Fruit fly (Drosophila melanogaster) whole organism, embryonic: ENCODE results near the gene Tre1.

ENCODE experiments used
- Ada2b ChIP-seq: fragments of 200-800 bp; sonication (Bioruptor generic); IDR thresholded peaks from 2 replicates; pipeline ENCODE4 v1.3.6; 2022; ENCODE audit warnings: missing biosample characterization, missing genetic modification characterization
- CG12299 ChIP-seq: fragments of 200-800 bp; sonication (Bioruptor generic); optimal IDR thresholded peaks from 2 replicates; lab custom pipeline; 2018; ENCODE audit warnings: missing biosample characterization, mild to moderate bottlenecking, missing genetic modification characterization
- CG1233 ChIP-seq: fragments of 200-800 bp; sonication (Bioruptor generic); optimal IDR thresholded peaks from 4 replicates; lab custom pipeline; 2018; ENCODE audit warnings: missing biosample characterization, mild to moderate bottlenecking, missing genetic modification characterization
- CG12659 ChIP-seq: fragments of 200-800 bp; sonication (Bioruptor generic); optimal IDR thresholded peaks from 3 replicates; lab custom pipeline; 2017; ENCODE audit warnings: mild to moderate bottlenecking, missing biosample characterization, missing genetic modification reagents, missing genetic modification characterization
- CG14860 ChIP-seq: fragments of 200-800 bp; sonication (Bioruptor generic); IDR thresholded peaks from 3 replicates; pipeline ENCODE4 v1.3.6; 2022; ENCODE audit warnings: missing biosample characterization, missing genetic modification characterization; ENCODE audit not compliant: partially characterized antibody
- CG15011 ChIP-seq: fragments of 200-800 bp; sonication (Bioruptor generic); optimal IDR thresholded peaks from 3 replicates; lab custom pipeline; 2018; ENCODE audit warnings: missing biosample characterization, mild to moderate bottlenecking, missing genetic modification characterization
- CG1602 ChIP-seq: fragments of 200-800 bp; sonication (Bioruptor generic); optimal IDR thresholded peaks from 3 replicates; lab custom pipeline; 2016; ENCODE audit warnings: missing biosample characterization, missing genetic modification characterization
- CG17361 ChIP-seq: fragments of 200-800 bp; sonication (Bioruptor generic); IDR thresholded peaks from 3 replicates; pipeline ENCODE4 v1.3.6; 2022; ENCODE audit warnings: missing biosample characterization, missing genetic modification characterization
- CG2116 ChIP-seq: fragments of 200-800 bp; sonication (Bioruptor generic); optimal IDR thresholded peaks from 3 replicates; lab custom pipeline; 2018; ENCODE audit warnings: missing biosample characterization, mild to moderate bottlenecking, missing genetic modification characterization
- CG2199 ChIP-seq: fragments of 200-800 bp; sonication (Bioruptor generic); IDR thresholded peaks from 3 replicates; pipeline ENCODE4 v1.3.6; 2022; ENCODE audit warnings: missing biosample characterization, missing genetic modification characterization
- CG2889 ChIP-seq: fragments of 200-800 bp; sonication (Bioruptor generic); IDR thresholded peaks from 3 replicates; pipeline ENCODE4 v1.3.6; 2022; ENCODE audit warnings: missing biosample characterization, missing genetic modification characterization
- CG3065 ChIP-seq: fragments of 200-800 bp; sonication (Bioruptor generic); optimal IDR thresholded peaks from 2 replicates; lab custom pipeline; 2016; ENCODE audit warnings: missing biosample characterization, missing genetic modification characterization
- CG3407 ChIP-seq: fragments of 200-800 bp; sonication (Bioruptor generic); optimal IDR thresholded peaks from 2 replicates; lab custom pipeline; 2018; ENCODE audit warnings: missing biosample characterization, mild to moderate bottlenecking, missing genetic modification characterization
- CG3847 ChIP-seq: fragments of 200-800 bp; sonication (Bioruptor generic); IDR thresholded peaks from 2 replicates; pipeline ENCODE4 v1.3.6; 2022; ENCODE audit warnings: missing biosample characterization, missing genetic modification characterization
- CG4820 ChIP-seq: fragments of 200-800 bp; sonication (Bioruptor generic); optimal IDR thresholded peaks from 3 replicates; lab custom pipeline; 2016; ENCODE audit warnings: missing biosample characterization, missing genetic modification characterization
- CG7372 ChIP-seq: fragments of 200-800 bp; sonication (Bioruptor generic); IDR thresholded peaks from 2 replicates; pipeline ENCODE4 v1.3.6; 2022; ENCODE audit warnings: missing biosample characterization, missing genetic modification characterization
- Camta ChIP-seq: fragments of 200-800 bp; sonication (Bioruptor generic); optimal IDR thresholded peaks from 2 replicates; lab custom pipeline; 2016; ENCODE audit warnings: missing biosample characterization, missing genetic modification characterization
- D19B ChIP-seq: fragments of 200-800 bp; sonication (Bioruptor generic); optimal IDR thresholded peaks from 2 replicates; lab custom pipeline; 2017; ENCODE audit warnings: missing biosample characterization, mild to moderate bottlenecking, missing genetic modification characterization
- Dll ChIP-seq: fragments of 200-800 bp; sonication (Bioruptor generic); IDR thresholded peaks from 4 replicates; pipeline ENCODE4 v1.3.6; 2022; ENCODE audit warnings: missing biosample characterization, missing genetic modification characterization; ENCODE audit not compliant: partially characterized antibody
- E2f1 ChIP-seq: fragments of 200-800 bp; sonication (Bioruptor generic); IDR thresholded peaks from 2 replicates; pipeline ENCODE4 v1.3.6; 2022; ENCODE audit warnings: missing biosample characterization, missing genetic modification characterization
- Gsc ChIP-seq: fragments of 200-800 bp; sonication (Bioruptor generic); IDR thresholded peaks from 2 replicates; pipeline ENCODE4 v1.3.6; 2022; ENCODE audit warnings: missing biosample characterization, missing genetic modification characterization
- HLH3B ChIP-seq: fragments of 200-800 bp; sonication (Bioruptor generic); IDR thresholded peaks from 2 replicates; pipeline ENCODE4 v1.3.6; 2022; ENCODE audit warnings: missing biosample characterization, missing genetic modification characterization
- HLHmδ ChIP-seq: fragments of 200-800 bp; sonication (Bioruptor generic); optimal IDR thresholded peaks from 2 replicates; lab custom pipeline; 2018; ENCODE audit warnings: missing biosample characterization, mild to moderate bottlenecking, missing genetic modification characterization, moderate library complexity
- MBD-R2 ChIP-seq: fragments of 200-800 bp; sonication (Bioruptor generic); IDR thresholded peaks from 2 replicates; pipeline ENCODE4 v1.3.6; 2022; ENCODE audit warnings: missing biosample characterization, missing genetic modification characterization
- Mad ChIP-seq: fragments of 200-800 bp; sonication (Bioruptor generic); optimal IDR thresholded peaks from 2 replicates; lab custom pipeline; 2016; ENCODE audit warnings: missing biosample characterization, missing genetic modification characterization
- Optix ChIP-seq: fragments of 200-800 bp; sonication (Bioruptor generic); IDR thresholded peaks from 3 replicates; pipeline ENCODE4 v1.3.6; 2022; ENCODE audit warnings: missing biosample characterization, missing genetic modification characterization
- PHDP ChIP-seq: fragments of 200-800 bp; sonication (Bioruptor generic); optimal IDR thresholded peaks from 3 replicates; lab custom pipeline; 2018; ENCODE audit warnings: missing biosample characterization, mild to moderate bottlenecking, missing genetic modification characterization, moderate library complexity
- Rfx ChIP-seq: fragments of 200-800 bp; sonication (Bioruptor generic); IDR thresholded peaks from 2 replicates; pipeline ENCODE4 v1.3.6; 2022; ENCODE audit warnings: missing biosample characterization, missing genetic modification characterization
- Side ChIP-seq: fragments of 200-800 bp; sonication (Bioruptor generic); optimal IDR thresholded peaks from 2 replicates; lab custom pipeline; 2016; ENCODE audit warnings: missing biosample characterization, missing genetic modification characterization
- Sox100B ChIP-seq: fragments of 200-800 bp; sonication (Bioruptor generic); optimal IDR thresholded peaks from 3 replicates; lab custom pipeline; 2018; ENCODE audit warnings: missing biosample characterization, mild to moderate bottlenecking, missing genetic modification characterization
- Taf1 ChIP-seq: fragments of 200-800 bp; sonication (Bioruptor generic); IDR thresholded peaks from 2 replicates; pipeline ENCODE4 v1.3.6; 2022; ENCODE audit warnings: missing biosample characterization, missing genetic modification characterization
- al ChIP-seq: fragments of 200-800 bp; sonication (Bioruptor generic); IDR thresholded peaks from 2 replicates; pipeline ENCODE4 v1.3.6; 2022; ENCODE audit warnings: missing biosample characterization, missing genetic modification characterization
- ap ChIP-seq: fragments of 200-800 bp; sonication (Bioruptor generic); IDR thresholded peaks from 2 replicates; pipeline ENCODE4 v1.3.6; 2022; ENCODE audit warnings: missing biosample characterization, missing genetic modification characterization
- caup ChIP-seq: fragments of 200-800 bp; sonication (Bioruptor generic); optimal IDR thresholded peaks from 3 replicates; lab custom pipeline; 2017; ENCODE audit warnings: missing biosample characterization, mild to moderate bottlenecking, missing genetic modification characterization, moderate library complexity; ENCODE audit not compliant: severe bottlenecking
- crc ChIP-seq: fragments of 200-800 bp; sonication (Bioruptor generic); optimal IDR thresholded peaks from 2 replicates; lab custom pipeline; 2016; ENCODE audit warnings: missing biosample characterization, missing genetic modification characterization
- eve ChIP-seq, 2 experiments: fragments of >200 bp; optimal IDR thresholded peaks; 2 replicates each; lab custom pipeline; 2017; ENCODE audit warnings: missing biosample characterization in 2 of 2, missing genetic modification characterization in 2 of 2
- eyg ChIP-seq: fragments of 200-800 bp; sonication (Bioruptor generic); optimal IDR thresholded peaks from 3 replicates; lab custom pipeline; 2016; ENCODE audit warnings: missing biosample characterization, missing genetic modification characterization
- gro ChIP-seq: fragments of 200-800 bp; sonication (Bioruptor generic); optimal IDR thresholded peaks from 2 replicates; lab custom pipeline; 2016; ENCODE audit warnings: missing biosample characterization, missing genetic modification characterization
- ind ChIP-seq: fragments of 200-800 bp; sonication (Bioruptor generic); optimal IDR thresholded peaks from 3 replicates; lab custom pipeline; 2016; ENCODE audit warnings: missing biosample characterization, missing genetic modification characterization
- klu ChIP-seq: fragments of 200-800 bp; sonication (Bioruptor generic); IDR thresholded peaks from 2 replicates; pipeline ENCODE4 v1.3.6; 2022; ENCODE audit warnings: missing biosample characterization, missing genetic modification characterization
- knrl ChIP-seq: fragments of 200-800 bp; sonication (Bioruptor generic); IDR thresholded peaks from 3 replicates; pipeline ENCODE4 v1.3.6; 2022; ENCODE audit warnings: missing biosample characterization, missing genetic modification characterization; ENCODE audit not compliant: partially characterized antibody
- lbe ChIP-seq: fragments of 200-800 bp; sonication (Bioruptor generic); optimal IDR thresholded peaks from 2 replicates; lab custom pipeline; 2016; ENCODE audit warnings: missing biosample characterization, mild to moderate bottlenecking, missing genetic modification characterization
- nerfin-1 ChIP-seq: fragments of 200-800 bp; sonication (Bioruptor generic); optimal IDR thresholded peaks from 3 replicates; lab custom pipeline; 2019; ENCODE audit warnings: missing biosample characterization, mild to moderate bottlenecking, missing genetic modification characterization, moderate library complexity
- nom ChIP-seq: fragments of 200-800 bp; sonication (Bioruptor generic); optimal IDR thresholded peaks from 2 replicates; lab custom pipeline; 2017; ENCODE audit warnings: missing biosample characterization, missing genetic modification characterization, mild to moderate bottlenecking, moderate library complexity, missing genetic modification reagents
- phol ChIP-seq: fragments of 200-800 bp; sonication (Bioruptor generic); optimal IDR thresholded peaks from 3 replicates; lab custom pipeline; 2018; ENCODE audit warnings: missing biosample characterization, mild to moderate bottlenecking, missing genetic modification characterization, moderate library complexity
- seq ChIP-seq: fragments of 200-800 bp; sonication (Bioruptor generic); IDR thresholded peaks from 2 replicates; pipeline ENCODE4 v1.3.6; 2022; ENCODE audit warnings: missing biosample characterization, missing genetic modification characterization
- shn ChIP-seq: fragments of 200-800 bp; sonication (Bioruptor generic); optimal IDR thresholded peaks from 3 replicates; lab custom pipeline; 2016; ENCODE audit warnings: missing biosample characterization, missing genetic modification characterization
- slbo ChIP-seq: fragments of 200-800 bp; sonication (Bioruptor generic); IDR thresholded peaks from 2 replicates; pipeline ENCODE4 v1.3.6; 2022; ENCODE audit warnings: missing biosample characterization, missing genetic modification characterization
- tgo ChIP-seq: fragments of 200-800 bp; sonication (Bioruptor generic); IDR thresholded peaks from 3 replicates; pipeline ENCODE4 v1.3.6; 2022; ENCODE audit warnings: missing biosample characterization, missing genetic modification characterization
- vfl ChIP-seq: fragments of 200-800 bp; sonication (Bioruptor generic); optimal IDR thresholded peaks from 2 replicates; lab custom pipeline; 2016; ENCODE audit warnings: missing biosample characterization, missing genetic modification characterization
- vnd ChIP-seq: fragments of 200-800 bp; sonication (Bioruptor generic); IDR thresholded peaks from 3 replicates; pipeline ENCODE4 v1.3.6; 2022; ENCODE audit warnings: missing biosample characterization, missing genetic modification characterization; ENCODE audit not compliant: partially characterized antibody
- vvl ChIP-seq: fragments of 200-800 bp; sonication (Bioruptor generic); IDR thresholded peaks from 2 replicates; pipeline ENCODE4 v1.3.6; 2022; ENCODE audit warnings: missing biosample characterization, missing genetic modification characterization

The Tre1 gene

dm6 chrX:5671537-5672029, 8.2 kb downstream of the Tre1 start, which contains the start of gene Rab18 (continued):
- TF ChIP-seq HLHmδ (GFP tag; lab: Kevin White, UChicago): peak; percentile 14
- peak; percentile 73 for TF ChIP-seq Rfx
- no peak for TF ChIP-seq HLH3B (GFP tag; lab: Robert Waterston, UW)
- no peak for TF ChIP-seq CG2116 (GFP tag; lab: Kevin White, UChicago)
- no peak for TF ChIP-seq CG3407
- peak; percentile 67 for TF ChIP-seq CG3847 (GFP tag; lab: Robert Waterston, UW)
- TF ChIP-seq CG1602 (GFP tag; lab: Kevin White, UChicago): peak; percentile 16
- TF ChIP-seq slbo: peak; percentile 77
- no peak for TF ChIP-seq Camta
- TF ChIP-seq lbe (GFP tag; lab: Kevin White, UChicago): no peak
- TF ChIP-seq Mad: no peak
- TF ChIP-seq phol (tag; lab: Kevin White, UChicago): peak; percentile 34
- no peak for TF ChIP-seq CG1233 (GFP tag; lab: Kevin White, UChicago)
- no peak for TF ChIP-seq CG12659
- TF ChIP-seq CG4820 (GFP tag; lab: Kevin White, UChicago): no peak
- TF ChIP-seq CG17361: peak; percentile 9; the same call in 1 of the 3 replicates
- peak; percentile 36 for TF ChIP-seq ind (GFP tag; lab: Kevin White, UChicago)
- TF ChIP-seq Taf1: no peak
- no peak for TF ChIP-seq eve (GFP tag; optimal IDR thresholded peaks at IDR 0.05; lab: Kevin White, UChicago)
- no peak for TF ChIP-seq shn (GFP tag; lab: Kevin White, UChicago)
- peak; percentile 79 for TF ChIP-seq nom (GFP tag; lab: Kevin White, UChicago)
- TF ChIP-seq Gsc (GFP tag; lab: Robert Waterston, UW): no peak
- TF ChIP-seq CG2199 (GFP tag; lab: Robert Waterston, UW): no peak
- no peak for TF ChIP-seq ap (GFP tag; lab: Robert Waterston, UW)
- TF ChIP-seq CG15011 (GFP tag; lab: Kevin White, UChicago): no peak
- TF ChIP-seq CG3065 (GFP tag; lab: Kevin White, UChicago): no peak
- no peak for TF ChIP-seq Dll
- TF ChIP-seq al (GFP tag; lab: Robert Waterston, UW): peak; percentile 32; the same call in 1 of the 2 replicates
- TF ChIP-seq crc (GFP tag; lab: Kevin White, UChicago): no peak
- no peak for TF ChIP-seq CG2889 (GFP tag; lab: Robert Waterston, UW)
- no peak for TF ChIP-seq seq (GFP tag; lab: Robert Waterston, UW)
- TF ChIP-seq E2f1 (GFP tag; lab: Robert Waterston, UW): no peak
- no peak for TF ChIP-seq Optix (GFP tag; lab: Robert Waterston, UW)
- TF ChIP-seq tgo (GFP tag; lab: Robert Waterston, UW): 0 out of 3 replicates have a peak, but pooled peaks have one; percentile 23
- 0 out of 3 replicates have a peak, but pooled peaks have one; percentile 40 for TF ChIP-seq CG14860 (GFP tag; lab: Robert Waterston, UW)
- no peak for TF ChIP-seq eyg (GFP tag; lab: Kevin White, UChicago)
- no peak for TF ChIP-seq D19B
- peak; percentile 83 for TF ChIP-seq MBD-R2 (GFP tag; lab: Robert Waterston, UW)
- TF ChIP-seq Side (GFP tag; lab: Kevin White, UChicago): peak; percentile 3
- no peak for TF ChIP-seq klu (GFP tag; lab: Robert Waterston, UW)
- no peak for TF ChIP-seq Sox100B
- TF ChIP-seq vnd (GFP tag; lab: Robert Waterston, UW): peak; percentile 35; the same call in 1 of the 3 replicates
- no peak for TF ChIP-seq CG7372 (GFP tag; lab: Robert Waterston, UW)
- TF ChIP-seq gro: no peak
- no peak for TF ChIP-seq PHDP
- TF ChIP-seq CG12299 (tag; lab: Kevin White, UChicago): no peak
- peak; percentile 75 for TF ChIP-seq vvl (GFP tag; lab: Robert Waterston, UW)
- TF ChIP-seq Ada2b: no peak
- TF ChIP-seq nerfin-1 (tag; lab: Kevin White, UChicago): no peak
- TF ChIP-seq knrl: peak; percentile 38; the same call in 1 of the 3 replicates
- TF ChIP-seq caup (GFP tag; lab: Kevin White, UChicago): no peak
- no peak for TF ChIP-seq vfl
